Worm (Caenorhabditis elegans) whole organism, young adult: ENCODE measurements around the gene C55C3.4.

Experiments
- B0261.1 ChIP-seq: sonication (generic microtip); optimal IDR thresholded peaks from 2 replicates; lab custom pipeline; 2016; ENCODE audit warnings: mild to moderate bottlenecking, missing genetic modification characterization, moderate library complexity, missing compliant biosample characterization
- B0336.3 ChIP-seq: fragments of 200-800 bp; sonication (Bioruptor generic); IDR thresholded peaks from 2 replicates; pipeline ENCODE4 v1.3.6; 2022; ENCODE audit warnings: missing genetic modification characterization, missing compliant biosample characterization
- C06A6.2 ChIP-seq: fragments of 200-800 bp; sonication (Bioruptor generic); conservative IDR thresholded peaks from 2 replicates; pipeline ENCODE4 v1.3.6; 2022; ENCODE audit warnings: missing genetic modification characterization, missing compliant biosample characterization
- C17E4.6 ChIP-seq: fragments of 200-800 bp; sonication (Bioruptor generic); IDR thresholded peaks from 2 replicates; pipeline ENCODE4 v1.3.6; 2022; ENCODE audit warnings: missing genetic modification reagents, missing genetic modification characterization, missing compliant biosample characterization
- F10E7.11 ChIP-seq: sonication (generic microtip); optimal IDR thresholded peaks from 2 replicates; lab custom pipeline; 2017; ENCODE audit warnings: mild to moderate bottlenecking, missing genetic modification characterization, moderate library complexity, missing compliant biosample characterization
- F57A8.1 ChIP-seq: fragments of 200-800 bp; sonication (Bioruptor generic); optimal IDR thresholded peaks from 2 replicates; lab custom pipeline; 2018; ENCODE audit warnings: mild to moderate bottlenecking, missing genetic modification characterization, moderate library complexity, missing compliant biosample characterization
- K12H6.12 ChIP-seq: fragments of 200-800 bp; sonication (Bioruptor generic); optimal IDR thresholded peaks from 2 replicates; lab custom pipeline; 2018; ENCODE audit warnings: mild to moderate bottlenecking, missing genetic modification characterization, missing compliant biosample characterization
- T07F8.4 ChIP-seq: sonication (generic microtip); optimal IDR thresholded peaks from 2 replicates; lab custom pipeline; 2016; ENCODE audit warnings: mild to moderate bottlenecking, missing genetic modification characterization, moderate library complexity, missing compliant biosample characterization
- T26A5.8 ChIP-seq: sonication (generic microtip); optimal IDR thresholded peaks from 2 replicates; lab custom pipeline; 2016; ENCODE audit warnings: missing genetic modification characterization, missing compliant biosample characterization
- ZK185.1 ChIP-seq: sonication (generic microtip); optimal IDR thresholded peaks from 2 replicates; lab custom pipeline; 2016; ENCODE audit warnings: mild to moderate bottlenecking, missing genetic modification characterization, missing compliant biosample characterization; ENCODE audit not compliant: poor library complexity, severe bottlenecking
- atf-7 ChIP-seq: sonication (generic microtip); optimal IDR thresholded peaks from 2 replicates; lab custom pipeline; 2017; ENCODE audit warnings: mild to moderate bottlenecking, missing genetic modification characterization, missing compliant biosample characterization
- attf-5 ChIP-seq: fragments of 200-800 bp; sonication (Bioruptor generic); optimal IDR thresholded peaks from 2 replicates; lab custom pipeline; 2018; ENCODE audit warnings: mild to moderate bottlenecking, missing genetic modification characterization, missing compliant biosample characterization
- cebp-1 ChIP-seq, 2 experiments: fragments of 200-800 bp in 1 of 2; sonication (Bioruptor generic) in 1 of 2; sonication (generic microtip) in 1 of 2; IDR thresholded peaks in 1 of 2; optimal IDR thresholded peaks in 1 of 2; 2 replicates each; pipeline versions ENCODE4 v1.3.6 to Lab custom; 2017 to 2022; ENCODE audit warnings: missing compliant biosample characterization in 2 of 2, missing genetic modification characterization in 2 of 2, mild to moderate bottlenecking in 1 of 2, missing genetic modification reagents in 1 of 2, moderate library complexity in 1 of 2
- ceh-91 ChIP-seq: fragments of 200-800 bp; sonication (Bioruptor generic); IDR thresholded peaks from 2 replicates; pipeline ENCODE4 v1.3.6; 2022; ENCODE audit warnings: missing genetic modification reagents, missing genetic modification characterization, missing compliant biosample characterization
- die-1 ChIP-seq: sonication (generic microtip); optimal IDR thresholded peaks from 2 replicates; lab custom pipeline; 2016; ENCODE audit warnings: missing genotype, mild to moderate bottlenecking, missing genetic modification characterization, missing compliant biosample characterization
- dox-1 ChIP-seq: fragments of 200-800 bp; sonication (Bioruptor generic); IDR thresholded peaks from 2 replicates; pipeline ENCODE4 v1.3.6; 2022; ENCODE audit warnings: missing genetic modification reagents, missing genetic modification characterization, missing compliant biosample characterization
- dpl-1 ChIP-seq: fragments of 150-350 bp; optimal IDR thresholded peaks from 2 replicates; lab custom pipeline; 2014; ENCODE audit warnings: missing biosample characterization, missing genetic modification reagents, missing genetic modification characterization
- efl-1 ChIP-seq: fragments of 150-350 bp; optimal IDR thresholded peaks from 2 replicates; lab custom pipeline; 2014; ENCODE audit warnings: missing biosample characterization, missing genetic modification reagents, missing genetic modification characterization
- egrh-3 ChIP-seq: fragments of 200-800 bp; sonication (Bioruptor generic); IDR thresholded peaks from 2 replicates; pipeline ENCODE4 v1.3.6; 2022; ENCODE audit warnings: missing genetic modification reagents, missing genetic modification characterization, missing compliant biosample characterization
- ekl-4 ChIP-seq: fragments of 200-800 bp; sonication (Bioruptor generic); IDR thresholded peaks from 2 replicates; pipeline ENCODE4 v1.3.6; 2022; ENCODE audit warnings: missing genetic modification reagents, missing genetic modification characterization, missing compliant biosample characterization
- ets-4 ChIP-seq: fragments of 200-800 bp; sonication (Bioruptor generic); optimal IDR thresholded peaks from 2 replicates; lab custom pipeline; 2018; ENCODE audit warnings: mild to moderate bottlenecking, missing genetic modification characterization, missing compliant biosample characterization
- gei-17 ChIP-seq: fragments of 200-800 bp; sonication (Bioruptor generic); optimal IDR thresholded peaks from 2 replicates; lab custom pipeline; 2018; ENCODE audit warnings: mild to moderate bottlenecking, missing genetic modification characterization, missing compliant biosample characterization
- hlh-26 ChIP-seq: fragments of 200-800 bp; sonication (Bioruptor generic); conservative IDR thresholded peaks from 2 replicates; pipeline ENCODE4 v1.3.6; 2022; ENCODE audit warnings: missing genetic modification reagents, missing genetic modification characterization, missing compliant biosample characterization
- hmg-1.2 ChIP-seq: fragments of 200-800 bp; sonication (Bioruptor generic); IDR thresholded peaks from 2 replicates; pipeline ENCODE4 v1.3.6; 2022; ENCODE audit warnings: missing genetic modification reagents, missing genetic modification characterization, missing compliant biosample characterization
- hsf-1 ChIP-seq: fragments of 200-800 bp; sonication (Bioruptor generic); IDR thresholded peaks from 2 replicates; pipeline ENCODE4 v1.3.6; 2022; ENCODE audit warnings: missing genetic modification reagents, missing genetic modification characterization, missing compliant biosample characterization
- lin-26 ChIP-seq: fragments of 200-800 bp; sonication (Bioruptor generic); IDR thresholded peaks from 2 replicates; pipeline ENCODE4 v1.3.6; 2022; ENCODE audit warnings: missing genetic modification reagents, missing genetic modification characterization, missing compliant biosample characterization
- lin-40 ChIP-seq: sonication (generic microtip); optimal IDR thresholded peaks from 2 replicates; lab custom pipeline; 2016; ENCODE audit warnings: missing genetic modification characterization, mild to moderate bottlenecking, missing compliant biosample characterization, missing genotype, missing genetic modification reagents
- lsl-1 ChIP-seq: fragments of 200-800 bp; sonication (Bioruptor generic); optimal IDR thresholded peaks from 2 replicates; lab custom pipeline; 2018; ENCODE audit warnings: mild to moderate bottlenecking, missing genetic modification characterization, moderate library complexity, missing compliant biosample characterization
- madf-10 ChIP-seq: sonication (generic microtip); optimal IDR thresholded peaks from 2 replicates; lab custom pipeline; 2016; ENCODE audit warnings: mild to moderate bottlenecking, missing genetic modification characterization, missing compliant biosample characterization
- madf-3 ChIP-seq: fragments of 200-800 bp; sonication (Bioruptor generic); IDR thresholded peaks from 2 replicates; pipeline ENCODE4 v1.3.6; 2022; ENCODE audit warnings: missing genetic modification reagents, missing genetic modification characterization, missing compliant biosample characterization
- madf-8 ChIP-seq: fragments of 200-800 bp; sonication (Bioruptor generic); conservative IDR thresholded peaks from 2 replicates; pipeline ENCODE4 v1.3.6; 2022; ENCODE audit warnings: missing genetic modification reagents, missing genetic modification characterization, missing compliant biosample characterization
- nfya-1 ChIP-seq: sonication (generic microtip); optimal IDR thresholded peaks from 2 replicates; lab custom pipeline; 2017; ENCODE audit warnings: antibody characterized with exemption, missing compliant biosample characterization, missing genetic modification characterization, borderline replicate concordance; ENCODE audit not compliant: insufficient read depth
- nfya-2 ChIP-seq: fragments of 200-800 bp; sonication (Bioruptor generic); IDR thresholded peaks from 2 replicates; pipeline ENCODE4 v1.3.6; 2022; ENCODE audit warnings: missing genetic modification reagents, missing genetic modification characterization, missing compliant biosample characterization
- nfyb-1 ChIP-seq: fragments of 200-800 bp; sonication (Bioruptor generic); IDR thresholded peaks from 2 replicates; pipeline ENCODE4 v1.3.6; 2022; ENCODE audit warnings: missing genetic modification reagents, missing genetic modification characterization, missing compliant biosample characterization
- nhr-120 ChIP-seq: fragments of 200-800 bp; sonication (Bioruptor generic); IDR thresholded peaks from 2 replicates; pipeline ENCODE4 v1.3.6; 2022; ENCODE audit warnings: missing genetic modification characterization, missing compliant biosample characterization
- nhr-90 ChIP-seq: sonication (generic microtip); optimal IDR thresholded peaks from 2 replicates; lab custom pipeline; 2016; ENCODE audit warnings: missing genotype, mild to moderate bottlenecking, missing genetic modification characterization, missing compliant biosample characterization
- pha-4 ChIP-seq: fragments of 150-350 bp; sonication (generic microtip); optimal IDR thresholded peaks from 2 replicates; lab custom pipeline; 2014; ENCODE audit warnings: missing biosample characterization, missing genetic modification reagents, missing genetic modification characterization
- snpc-4 ChIP-seq, 5 experiments: fragments of 150-350 bp in 1 of 5; sonication (generic microtip) in 4 of 5; optimal IDR thresholded peaks; 2 replicates each; lab custom pipeline; 2014 to 2018; ENCODE audit warnings: missing genetic modification characterization in 5 of 5, missing biosample characterization in 3 of 5, antibody characterized with exemption in 2 of 5, mild to moderate bottlenecking in 2 of 5, missing compliant biosample characterization in 2 of 5, missing genotype in 2 of 5, moderate library complexity in 2 of 5, missing genetic modification reagents in 1 of 5
- somi-1 ChIP-seq: fragments of 200-800 bp; sonication (Bioruptor generic); optimal IDR thresholded peaks from 2 replicates; lab custom pipeline; 2018; ENCODE audit warnings: mild to moderate bottlenecking, missing genetic modification characterization, missing compliant biosample characterization
- tbp1 ChIP-seq: fragments of 200-800 bp; sonication (Bioruptor generic); optimal IDR thresholded peaks from 2 replicates; lab custom pipeline; 2018; ENCODE audit warnings: mild to moderate bottlenecking, missing genetic modification characterization, missing compliant biosample characterization
- zfh-2 ChIP-seq: fragments of 200-800 bp; sonication (Bioruptor generic); conservative IDR thresholded peaks from 2 replicates; pipeline ENCODE4 v1.3.6; 2022; ENCODE audit warnings: missing genetic modification reagents, missing genetic modification characterization, missing compliant biosample characterization
- ztf-22 ChIP-seq: fragments of 200-800 bp; sonication (Bioruptor generic); optimal IDR thresholded peaks from 2 replicates; lab custom pipeline; 2018; ENCODE audit warnings: mild to moderate bottlenecking, missing genetic modification characterization, moderate library complexity, missing compliant biosample characterization
- ztf-25 ChIP-seq: fragments of 200-800 bp; sonication (Bioruptor generic); IDR thresholded peaks from 2 replicates; pipeline ENCODE4 v1.3.6; 2022; ENCODE audit warnings: missing genetic modification reagents, missing genetic modification characterization, missing compliant biosample characterization
- ztf-28 ChIP-seq: fragments of 200-800 bp; sonication (Bioruptor generic); IDR thresholded peaks from 2 replicates; pipeline ENCODE4 v1.3.6; 2022; ENCODE audit warnings: missing genetic modification reagents, missing genetic modification characterization, missing compliant biosample characterization
- ztf-6 ChIP-seq: fragments of 200-800 bp; sonication (Bioruptor generic); IDR thresholded peaks from 2 replicates; pipeline ENCODE4 v1.3.6; 2022; ENCODE audit warnings: missing genetic modification reagents, missing genetic modification characterization, missing compliant biosample characterization

The C55C3.4 gene

ce11 chrIV:5658225-5658624, 19.7 kb downstream of the C55C3.4 start:
- TF ChIP-seq F10E7.11 (tag; lab: Kevin White, UChicago) (no peak), T26A5.8 (tag; lab: Kevin White, UChicago) (no peak), C17E4.6 (no peak), B0261.1 (tag; lab: Kevin White, UChicago) (no peak), T07F8.4 (tag; lab: Kevin White, UChicago) (no peak), nfya-2 (GFP tag; lab: Robert Waterston, UW) (no peak)

DNA sequence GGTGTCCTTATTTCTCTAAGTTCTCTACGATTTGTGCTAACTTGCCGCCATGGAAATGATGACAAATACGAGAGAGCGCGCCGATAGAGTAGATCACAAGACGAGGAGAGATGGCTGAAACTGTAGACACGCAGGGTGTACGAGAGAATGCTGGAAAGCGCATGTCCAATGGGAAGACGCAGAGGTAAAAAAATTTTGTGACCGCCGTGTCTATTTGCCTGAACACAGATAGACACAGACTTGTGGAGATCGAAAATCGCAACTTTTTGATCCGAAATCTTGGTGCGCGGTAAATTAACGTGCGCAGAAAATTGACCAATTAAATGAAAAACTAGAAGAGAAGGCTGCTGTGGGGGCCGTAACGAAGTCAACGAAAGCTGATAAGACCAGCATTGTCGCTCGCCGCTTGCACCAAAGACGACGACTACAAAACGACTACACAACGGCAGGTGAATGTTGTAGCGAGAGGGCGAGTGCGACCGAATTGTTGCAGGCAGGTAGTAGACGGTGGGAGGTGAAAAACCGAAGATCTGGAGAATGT, 20.7 kb downstream of the C55C3.4 start:
- TF ChIP-seq somi-1 (peak; percentile 56), hlh-26 (GFP tag; lab: Robert Waterston, UW) (no peak), ekl-4 (GFP tag; lab: Robert Waterston, UW) (peak; percentile 56; the same call in 1 of the 2 replicates), ets-4 (GFP tag; lab: Kevin White, UChicago) (no peak), F57A8.1 (no peak), zfh-2 (GFP tag; lab: Robert Waterston, UW) (peak; percentile 80; the same call in 1 of the 2 replicates), atf-7 (tag; lab: Kevin White, UChicago) (peak; percentile 30), egrh-3 (GFP tag; lab: Robert Waterston, UW) (no peak), madf-3 (GFP tag; lab: Robert Waterston, UW) (no peak), ceh-91 (GFP tag; lab: Robert Waterston, UW) (0 out of 2 replicates have a peak, but pooled peaks have one; percentile 26), C06A6.2 (GFP tag; lab: Robert Waterston, UW) (0 out of 2 replicates have a peak, but pooled peaks have one; percentile 56), lin-40 (tag; lab: Kevin White, UChicago) (peak; percentile 77), hsf-1 (peak; percentile 56; the same call in 1 of the 2 replicates), dpl-1 (GFP tag; lab: Kevin White, UChicago) (peak; percentile 18), die-1 (tag; lab: Kevin White, UChicago) (peak; percentile 59), nfyb-1 (GFP tag; lab: Robert Waterston, UW) (peak; percentile 58; the same call in 1 of the 2 replicates), nhr-90 (tag; lab: Kevin White, UChicago) (peak; percentile 41), cebp-1 (GFP tag; IDR thresholded peaks at IDR 0.05; lab: Robert Waterston, UW) (0 out of 2 replicates have a peak, but pooled peaks have one; percentile 48), cebp-1 (tag; optimal IDR thresholded peaks at IDR 0.05; lab: Kevin White, UChicago) (peak; percentile 72), dox-1 (GFP tag; lab: Robert Waterston, UW) (peak; percentile 66), madf-8 (GFP tag; lab: Robert Waterston, UW) (peak; percentile 64), nhr-120 (GFP tag; lab: Robert Waterston, UW) (no peak), nfya-1 (no peak), K12H6.12 (peak; percentile 72), lin-26 (GFP tag; lab: Robert Waterston, UW) (peak; percentile 44; the same call in 1 of the 2 replicates), snpc-4 (GFP tag; optimal IDR thresholded peaks at IDR 0.05; lab: Kevin White, UChicago) (no peak), snpc-4 (tag; optimal IDR thresholded peaks at IDR 0.05; lab: Kevin White, UChicago) (peak; percentile 25 to 68 (median 48)), gei-17 (GFP tag; lab: Kevin White, UChicago) (no peak), ztf-25 (GFP tag; lab: Robert Waterston, UW) (no peak), B0336.3 (GFP tag; lab: Robert Waterston, UW) (peak; percentile 68), attf-5 (peak; percentile 71), ztf-22 (GFP tag; lab: Kevin White, UChicago) (no peak), ztf-28 (GFP tag; lab: Robert Waterston, UW) (0 out of 2 replicates have a peak, but pooled peaks have one; percentile 28), lsl-1 (GFP tag; lab: Kevin White, UChicago) (peak; percentile 39), madf-10 (peak; percentile 51), efl-1 (GFP tag; lab: Kevin White, UChicago) (peak; percentile 78), pha-4 (tag; lab: Kevin White, UChicago) (no peak), hmg-1.2 (GFP tag; lab: Robert Waterston, UW) (peak; percentile 90), ztf-6 (GFP tag; lab: Robert Waterston, UW) (no peak), tbp1 (GFP tag; lab: Kevin White, UChicago) (peak; percentile 28), ZK185.1 (tag; lab: Kevin White, UChicago) (peak; percentile 57)
